Worm (Caenorhabditis elegans) whole organism, L2 larva: Measurements from ENCODE around the gene osgn-1.

Experiments used
- C34F6.9 ChIP-seq: fragments of 150-350 bp; optimal IDR thresholded peaks from 2 replicates; lab custom pipeline; 2014; ENCODE audit warnings: missing biosample characterization, missing genetic modification characterization
- F13H6.1 ChIP-seq: sonication (generic microtip); optimal IDR thresholded peaks from 2 replicates; lab custom pipeline; 2016; ENCODE audit warnings: missing genetic modification characterization, missing compliant biosample characterization
- R02D3.7 ChIP-seq: fragments of 150-350 bp; optimal IDR thresholded peaks from 2 replicates; lab custom pipeline; 2014; ENCODE audit warnings: missing biosample characterization, missing genetic modification characterization
- Y55F3AM.14 ChIP-seq: fragments of 200-800 bp; sonication (Bioruptor generic); optimal IDR thresholded peaks from 2 replicates; lab custom pipeline; 2018; ENCODE audit warnings: mild to moderate bottlenecking, missing genetic modification characterization, missing compliant biosample characterization
- ZK546.5 ChIP-seq: sonication (generic microtip); optimal IDR thresholded peaks from 2 replicates; lab custom pipeline; 2017; ENCODE audit warnings: missing biosample characterization, missing genetic modification characterization
- alr-1 ChIP-seq: fragments of 150-350 bp; optimal IDR thresholded peaks from 2 replicates; lab custom pipeline; 2014; ENCODE audit warnings: missing biosample characterization, missing genetic modification characterization
- aly-2 ChIP-seq: fragments of 150-350 bp; optimal IDR thresholded peaks from 2 replicates; lab custom pipeline; 2014; ENCODE audit warnings: missing biosample characterization, missing genetic modification characterization
- ama-1 ChIP-seq: fragments of 150-350 bp; optimal IDR thresholded peaks from 2 replicates; lab custom pipeline; 2018; ENCODE audit warnings: inconsistent platforms
- blmp-1 ChIP-seq: sonication (generic microtip); optimal IDR thresholded peaks from 2 replicates; lab custom pipeline; 2017; ENCODE audit warnings: missing genetic modification characterization, mild to moderate bottlenecking, missing compliant biosample characterization, antibody characterized with exemption, moderate library complexity; ENCODE audit not compliant: insufficient read depth
- ceh-16 ChIP-seq: fragments of 150-350 bp; optimal IDR thresholded peaks from 2 replicates; lab custom pipeline; 2014; ENCODE audit warnings: missing biosample characterization, missing genetic modification characterization
- ceh-82 ChIP-seq: fragments of 150-350 bp; optimal IDR thresholded peaks from 2 replicates; lab custom pipeline; 2014; ENCODE audit warnings: missing biosample characterization, missing genetic modification characterization
- crh-2 ChIP-seq: sonication (generic microtip); optimal IDR thresholded peaks from 2 replicates; lab custom pipeline; 2017; ENCODE audit warnings: missing biosample characterization, missing genetic modification characterization
- dmd-4 ChIP-seq: sonication (generic microtip); optimal IDR thresholded peaks from 2 replicates; lab custom pipeline; 2017; ENCODE audit warnings: missing biosample characterization, missing genetic modification characterization
- egl-27 ChIP-seq: sonication (generic microtip); optimal IDR thresholded peaks from 3 replicates; lab custom pipeline; 2017; ENCODE audit warnings: missing biosample characterization, missing genetic modification reagents, missing genetic modification characterization
- elt-1 ChIP-seq: fragments of 150-350 bp; optimal IDR thresholded peaks from 2 replicates; lab custom pipeline; 2014; ENCODE audit warnings: missing biosample characterization, missing genetic modification characterization
- elt-3 ChIP-seq: sonication (generic microtip); optimal IDR thresholded peaks from 2 replicates; lab custom pipeline; 2017; ENCODE audit warnings: missing biosample characterization, missing genetic modification characterization
- fos-1 ChIP-seq: fragments of 150-350 bp; optimal IDR thresholded peaks from 2 replicates; lab custom pipeline; 2014; ENCODE audit warnings: missing biosample characterization, missing genetic modification characterization
- gmeb-1 ChIP-seq: fragments of 150-350 bp; optimal IDR thresholded peaks from 2 replicates; lab custom pipeline; 2014; ENCODE audit warnings: missing biosample characterization, missing genetic modification characterization
- lin-11 ChIP-seq: fragments of 150-350 bp; sonication (generic microtip); optimal IDR thresholded peaks from 2 replicates; lab custom pipeline; 2014; ENCODE audit warnings: missing biosample characterization, missing genetic modification characterization, inconsistent platforms, mixed read lengths
- lin-13 ChIP-seq: fragments of 150-350 bp; optimal IDR thresholded peaks from 2 replicates; lab custom pipeline; 2014; ENCODE audit warnings: missing biosample characterization, missing genetic modification reagents, missing genetic modification characterization
- lin-39 ChIP-seq: fragments of 150-350 bp; optimal IDR thresholded peaks from 2 replicates; lab custom pipeline; 2014; ENCODE audit warnings: missing biosample characterization, missing genetic modification reagents, missing genetic modification characterization
- lsy-2 ChIP-seq, 2 experiments: fragments of 150-350 bp in 1 of 2; sonication (generic microtip) in 1 of 2; optimal IDR thresholded peaks; 2 replicates each; lab custom pipeline; 2014 to 2017; ENCODE audit warnings: missing biosample characterization in 2 of 2, missing genetic modification characterization in 2 of 2
- mab-5 ChIP-seq: fragments of 150-350 bp; optimal IDR thresholded peaks from 2 replicates; lab custom pipeline; 2014; ENCODE audit warnings: missing biosample characterization, missing genetic modification characterization
- mbf-1 ChIP-seq: sonication (generic microtip); optimal IDR thresholded peaks from 2 replicates; lab custom pipeline; 2017; ENCODE audit warnings: missing biosample characterization, missing genetic modification characterization
- mdl-1 ChIP-seq, 2 experiments: fragments of 150-350 bp in 1 of 2; sonication (generic microtip) in 1 of 2; optimal IDR thresholded peaks; 2 replicates each; lab custom pipeline; 2017; ENCODE audit warnings: missing biosample characterization in 2 of 2, missing genetic modification characterization in 2 of 2
- nhr-10 ChIP-seq: sonication (generic microtip); optimal IDR thresholded peaks from 2 replicates; lab custom pipeline; 2017; ENCODE audit warnings: missing biosample characterization, missing genetic modification characterization
- nhr-11 ChIP-seq: fragments of 150-350 bp; optimal IDR thresholded peaks from 2 replicates; lab custom pipeline; 2014; ENCODE audit warnings: missing biosample characterization, missing genetic modification characterization
- nhr-12 ChIP-seq: fragments of 150-350 bp; optimal IDR thresholded peaks from 2 replicates; lab custom pipeline; 2014; ENCODE audit warnings: missing biosample characterization, missing genetic modification characterization
- nhr-129 ChIP-seq: fragments of 150-350 bp; optimal IDR thresholded peaks from 2 replicates; lab custom pipeline; 2014; ENCODE audit warnings: missing biosample characterization, missing genetic modification characterization
- nhr-21 ChIP-seq: fragments of 150-350 bp; optimal IDR thresholded peaks from 2 replicates; lab custom pipeline; 2014; ENCODE audit warnings: missing biosample characterization, missing genetic modification characterization
- nhr-23 ChIP-seq: fragments of 150-350 bp; optimal IDR thresholded peaks from 2 replicates; lab custom pipeline; 2014; ENCODE audit warnings: missing biosample characterization, missing genetic modification reagents, missing genetic modification characterization
- nhr-237 ChIP-seq: fragments of 150-350 bp; optimal IDR thresholded peaks from 2 replicates; lab custom pipeline; 2014; ENCODE audit warnings: missing biosample characterization, missing genetic modification characterization
- nhr-25 ChIP-seq: fragments of 150-350 bp; sonication (generic microtip); optimal IDR thresholded peaks from 3 replicates; lab custom pipeline; 2014; ENCODE audit warnings: missing biosample characterization, missing genetic modification characterization
- nhr-6 ChIP-seq: fragments of 150-350 bp; optimal IDR thresholded peaks from 2 replicates; lab custom pipeline; 2014; ENCODE audit warnings: missing biosample characterization, missing genetic modification characterization
- nhr-77 ChIP-seq: fragments of 150-350 bp; optimal IDR thresholded peaks from 2 replicates; lab custom pipeline; 2014; ENCODE audit warnings: missing biosample characterization, missing genetic modification characterization
- peb-1 ChIP-seq: fragments of 150-350 bp; optimal IDR thresholded peaks from 2 replicates; lab custom pipeline; 2014; ENCODE audit warnings: missing biosample characterization, missing genetic modification characterization
- sem-4 ChIP-seq: fragments of 150-350 bp; optimal IDR thresholded peaks from 2 replicates; lab custom pipeline; 2014; ENCODE audit warnings: missing biosample characterization, missing genetic modification reagents, missing genetic modification characterization
- skn-1 ChIP-seq: sonication (generic microtip); optimal IDR thresholded peaks from 2 replicates; lab custom pipeline; 2017; ENCODE audit warnings: missing biosample characterization, missing genetic modification characterization
- sma-3 ChIP-seq: sonication (generic microtip); optimal IDR thresholded peaks from 2 replicates; lab custom pipeline; 2016; ENCODE audit warnings: missing genetic modification reagents, missing genetic modification characterization, missing compliant biosample characterization
- sma-9 ChIP-seq, 2 experiments: fragments of 150-350 bp in 1 of 2; sonication (generic microtip) in 1 of 2; optimal IDR thresholded peaks; 2 replicates each; lab custom pipeline; 2014 to 2016; ENCODE audit warnings: missing genetic modification characterization in 2 of 2, mild to moderate bottlenecking in 1 of 2, missing biosample characterization in 1 of 2, missing compliant biosample characterization in 1 of 2, missing genetic modification reagents in 1 of 2, moderate library complexity in 1 of 2
- snpc-4 ChIP-seq: fragments of 150-350 bp; optimal IDR thresholded peaks from 2 replicates; lab custom pipeline; 2014; ENCODE audit warnings: missing biosample characterization, missing genetic modification characterization
- unc-39 ChIP-seq: fragments of 150-350 bp; optimal IDR thresholded peaks from 2 replicates; lab custom pipeline; 2014; ENCODE audit warnings: missing biosample characterization, missing genetic modification characterization
- unc-62 ChIP-seq: fragments of 150-350 bp; optimal IDR thresholded peaks from 2 replicates; lab custom pipeline; 2014; ENCODE audit warnings: missing biosample characterization, missing genetic modification reagents, missing genetic modification characterization
- zag-1 ChIP-seq: fragments of 150-350 bp; optimal IDR thresholded peaks from 2 replicates; lab custom pipeline; 2014; ENCODE audit warnings: missing biosample characterization, missing genetic modification characterization
- ztf-1 ChIP-seq: fragments of 200-800 bp; sonication (Bioruptor generic); conservative IDR thresholded peaks from 2 replicates; pipeline ENCODE4 v1.3.6; 2022; ENCODE audit warnings: missing genetic modification characterization, missing compliant biosample characterization
- ztf-11 ChIP-seq: sonication (generic microtip); optimal IDR thresholded peaks from 2 replicates; lab custom pipeline; 2017; ENCODE audit warnings: missing biosample characterization, missing genetic modification characterization
- ztf-4 ChIP-seq: fragments of 150-350 bp; optimal IDR thresholded peaks from 2 replicates; lab custom pipeline; 2014; ENCODE audit warnings: missing biosample characterization, missing genetic modification characterization

Gene osgn-1

DNA sequence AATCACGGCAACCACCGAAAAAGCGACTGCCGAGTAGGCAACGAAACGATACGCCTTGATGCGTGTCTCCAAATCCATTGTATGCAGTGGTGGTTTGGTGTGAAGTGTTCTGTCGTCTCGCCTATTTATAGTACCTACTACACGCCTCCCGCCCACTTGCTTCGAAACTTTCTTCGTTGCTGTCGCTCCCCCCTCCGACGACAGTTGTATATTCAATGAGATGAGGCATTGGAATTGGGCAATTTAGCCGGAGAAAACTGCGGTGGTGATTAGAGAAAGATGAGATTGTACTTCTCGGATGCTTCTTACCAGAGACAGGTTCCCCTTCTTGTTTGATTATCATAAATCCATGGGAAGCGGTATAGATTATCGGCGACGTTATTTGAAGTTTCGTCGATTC lies 37.3 kb downstream of the osgn-1 start, which contains the start of gene col-34:
Gene col-34, minus strand, starts transcription at position 101 of the 400 bp plus-strand sequence.
- no peak for TF ChIP-seq elt-1
- no peak for TF ChIP-seq unc-39 (tag; lab: Kevin White, UChicago)
- no peak for TF ChIP-seq Y55F3AM.14 (GFP tag; lab: Kevin White, UChicago)
- no peak for TF ChIP-seq elt-3
- TF ChIP-seq mab-5 = no peak

DNA sequence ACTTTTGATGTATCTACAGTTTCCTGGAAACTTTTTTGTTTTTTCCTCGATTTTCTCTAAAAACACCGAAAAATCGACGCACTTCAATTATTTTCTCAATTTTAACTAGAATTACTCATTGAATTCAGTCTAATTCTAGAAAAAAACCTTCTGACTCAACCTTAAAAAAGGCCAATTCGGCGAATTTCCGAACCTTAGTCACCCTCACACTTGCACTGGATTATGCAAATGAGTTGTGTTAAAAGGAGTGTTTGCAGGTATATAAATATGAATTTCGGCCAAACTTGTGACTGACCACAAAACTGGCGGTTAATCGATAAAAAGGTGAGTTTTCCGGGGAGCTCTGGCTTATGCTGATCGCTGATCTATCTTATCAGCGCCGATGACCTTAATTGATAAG lies 39.3 kb downstream of the osgn-1 start, which contains the start of gene ttr-20:
Gene ttr-20, plus strand, starts transcription at position 301 of the 400 bp plus-strand sequence.
- TF ChIP-seq skn-1 (no peak), mbf-1 (tag; lab: Kevin White, UChicago) (no peak), nhr-12 (tag; lab: Kevin White, UChicago) (no peak), blmp-1 (tag; lab: Kevin White, UChicago) (no peak), lin-11 (tag; lab: Kevin White, UChicago) (no peak), nhr-23 (tag; lab: Kevin White, UChicago) (no peak), snpc-4 (no peak), nhr-11 (tag; lab: Kevin White, UChicago) (no peak), lin-39 (tag; lab: Kevin White, UChicago) (no peak), sma-3 (no peak), alr-1 (tag; lab: Kevin White, UChicago) (no peak), elt-1 (no peak), unc-39 (tag; lab: Kevin White, UChicago) (no peak), nhr-237 (tag; lab: Kevin White, UChicago) (no peak), mdl-1 (tag; optimal IDR thresholded peaks at IDR 0.05; lab: Kevin White, UChicago) (no peak), ama-1 (lab: Kevin White, UChicago) (no peak), nhr-25 (tag; lab: Kevin White, UChicago) (no peak)

DNA sequence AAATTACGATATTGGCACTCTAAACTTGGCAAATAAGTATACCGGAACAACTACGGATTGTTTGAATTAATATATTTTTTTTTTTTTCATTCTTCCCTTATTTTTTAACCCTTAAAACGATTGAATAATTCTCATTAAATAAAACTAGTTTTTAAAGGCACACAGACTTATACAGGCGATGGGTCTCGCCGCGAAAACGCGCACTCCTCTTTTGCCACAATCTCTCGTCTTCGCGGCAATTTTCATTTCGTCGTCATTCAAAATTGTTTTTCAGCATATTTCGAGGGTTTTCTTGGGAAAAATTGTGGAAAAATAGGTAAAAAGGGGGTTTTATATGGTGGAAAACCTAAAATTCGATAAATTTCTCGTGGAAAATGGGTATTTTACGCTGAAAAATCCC lies 40.1 kb downstream of the osgn-1 start:
- TF ChIP-seq F13H6.1 (tag; lab: Kevin White, UChicago) = peak; percentile 20
- TF ChIP-seq ztf-1 (GFP tag; lab: Robert Waterston, UW) = no peak
- TF ChIP-seq elt-3 = no peak
- TF ChIP-seq sma-9 (GFP tag; optimal IDR thresholded peaks at IDR 0.05; lab: Kevin White, UChicago) = peak; percentile 66
- TF ChIP-seq sma-9 (tag; optimal IDR thresholded peaks at IDR 0.05; lab: Kevin White, UChicago) = no peak
- no peak for TF ChIP-seq lin-39 (tag; lab: Kevin White, UChicago)
- TF ChIP-seq mdl-1 (tag; optimal IDR thresholded peaks at IDR 0.05; lab: Kevin White, UChicago) = no peak
- no peak for TF ChIP-seq ztf-4 (tag; lab: Kevin White, UChicago)
- TF ChIP-seq ceh-82 (tag; lab: Kevin White, UChicago) = no peak
- no peak for TF ChIP-seq nhr-6 (tag; lab: Kevin White, UChicago)
- TF ChIP-seq ztf-11 (tag; lab: Kevin White, UChicago) = no peak
- no peak for TF ChIP-seq R02D3.7 (tag; lab: Kevin White, UChicago)
- peak; percentile 35 for TF ChIP-seq lin-13 (GFP tag; lab: Kevin White, UChicago)
- TF ChIP-seq unc-39 (tag; lab: Kevin White, UChicago) = no peak
- no peak for TF ChIP-seq nhr-77 (tag; lab: Kevin White, UChicago)
- peak; percentile 11 for TF ChIP-seq crh-2
- TF ChIP-seq mab-5 = no peak
- no peak for TF ChIP-seq ZK546.5
- peak; percentile 51 for TF ChIP-seq C34F6.9
- TF ChIP-seq nhr-12 (tag; lab: Kevin White, UChicago) = no peak
- TF ChIP-seq blmp-1 (tag; lab: Kevin White, UChicago) = no peak
- TF ChIP-seq fos-1 (tag; lab: Kevin White, UChicago) = no peak
- peak; percentile 40 for TF ChIP-seq nhr-21
- TF ChIP-seq ama-1 (lab: Kevin White, UChicago) = no peak
- no peak for TF ChIP-seq ceh-16 (tag; lab: Kevin White, UChicago)
- no peak for TF ChIP-seq dmd-4
- TF ChIP-seq lsy-2 (tag; optimal IDR thresholded peaks at IDR 0.05; lab: Kevin White, UChicago) = peak; percentile 39 to 85
- TF ChIP-seq nhr-237 (tag; lab: Kevin White, UChicago) = no peak
- no peak for TF ChIP-seq nhr-129
- TF ChIP-seq snpc-4 = peak; percentile 42
- no peak for TF ChIP-seq nhr-10 (tag; lab: Kevin White, UChicago)
- TF ChIP-seq egl-27 (tag; lab: Kevin White, UChicago) = no peak
- TF ChIP-seq zag-1 = no peak
- TF ChIP-seq sma-3 = peak; percentile 20
- no peak for TF ChIP-seq alr-1 (tag; lab: Kevin White, UChicago)
- TF ChIP-seq peb-1 (tag; lab: Kevin White, UChicago) = no peak
- TF ChIP-seq aly-2 (tag; lab: Kevin White, UChicago) = no peak
- peak; percentile 33 for TF ChIP-seq nhr-25 (tag; lab: Kevin White, UChicago)
- no peak for TF ChIP-seq mbf-1 (tag; lab: Kevin White, UChicago)
- TF ChIP-seq gmeb-1 = peak; percentile 65
- TF ChIP-seq nhr-11 (tag; lab: Kevin White, UChicago) = no peak
- TF ChIP-seq unc-62 (GFP tag; lab: Kevin White, UChicago) = no peak
- no peak for TF ChIP-seq elt-1
- TF ChIP-seq nhr-23 (tag; lab: Kevin White, UChicago) = no peak
- no peak for TF ChIP-seq sem-4 (tag; lab: Kevin White, UChicago)
- no peak for TF ChIP-seq Y55F3AM.14 (GFP tag; lab: Kevin White, UChicago)
- TF ChIP-seq skn-1 = no peak
- peak; percentile 19 for TF ChIP-seq lin-11 (tag; lab: Kevin White, UChicago)
